Worm (Caenorhabditis elegans) whole organism, L3 larva: ENCODE measurements around the gene C34F11.2.

Source experiments
- R02D3.7 ChIP-seq: fragments of 150-350 bp; optimal IDR thresholded peaks from 2 replicates; lab custom pipeline; 2014; ENCODE audit warnings: missing biosample characterization, missing genetic modification characterization
- ZK546.5 ChIP-seq: sonication (generic microtip); optimal IDR thresholded peaks from 2 replicates; lab custom pipeline; 2017; ENCODE audit warnings: missing biosample characterization, missing genetic modification characterization
- aly-2 ChIP-seq: fragments of 150-350 bp; optimal IDR thresholded peaks from 2 replicates; lab custom pipeline; 2014; ENCODE audit warnings: missing biosample characterization, missing genetic modification characterization
- ama-1 ChIP-seq: fragments of 150-350 bp; optimal IDR thresholded peaks from 2 replicates; lab custom pipeline; 2018
- ceh-16 ChIP-seq: sonication (generic microtip); optimal IDR thresholded peaks from 2 replicates; lab custom pipeline; 2017; ENCODE audit warnings: missing biosample characterization, missing genetic modification characterization
- ceh-28 ChIP-seq: fragments of 150-350 bp; optimal IDR thresholded peaks from 2 replicates; lab custom pipeline; 2014; ENCODE audit warnings: missing biosample characterization, missing genetic modification reagents, missing genetic modification characterization
- ceh-82 ChIP-seq: fragments of 150-350 bp; optimal IDR thresholded peaks from 2 replicates; lab custom pipeline; 2014; ENCODE audit warnings: missing biosample characterization, missing genetic modification characterization
- ceh-9 ChIP-seq: sonication (generic microtip); optimal IDR thresholded peaks from 2 replicates; lab custom pipeline; 2018; ENCODE audit warnings: missing biosample characterization, missing genetic modification characterization
- daf-12 ChIP-seq: fragments of 150-350 bp; optimal IDR thresholded peaks from 2 replicates; lab custom pipeline; 2014; ENCODE audit warnings: missing biosample characterization, missing genetic modification reagents, missing genetic modification characterization
- egl-27 ChIP-seq: sonication (generic microtip); optimal IDR thresholded peaks from 4 replicates; lab custom pipeline; 2017; ENCODE audit warnings: missing biosample characterization, missing genetic modification reagents, missing genetic modification characterization
- egl-5 ChIP-seq: fragments of 150-350 bp; optimal IDR thresholded peaks from 2 replicates; lab custom pipeline; 2017; ENCODE audit warnings: missing biosample characterization, missing genetic modification reagents, missing genetic modification characterization, inconsistent platforms
- elt-1 ChIP-seq: fragments of 150-350 bp; optimal IDR thresholded peaks from 2 replicates; lab custom pipeline; 2014; ENCODE audit warnings: missing biosample characterization, missing genetic modification characterization
- elt-2 ChIP-seq: sonication (generic microtip); optimal IDR thresholded peaks from 2 replicates; lab custom pipeline; 2016; ENCODE audit warnings: missing genetic modification reagents, mild to moderate bottlenecking, missing genetic modification characterization, missing compliant biosample characterization
- eor-1 ChIP-seq, 2 experiments: fragments of 150-350 bp; optimal IDR thresholded peaks; 2 replicates each; lab custom pipeline; 2014 to 2018; ENCODE audit warnings: missing biosample characterization in 2 of 2, missing genetic modification characterization in 2 of 2
- fos-1 ChIP-seq: fragments of 150-350 bp; optimal IDR thresholded peaks from 2 replicates; lab custom pipeline; 2014; ENCODE audit warnings: missing biosample characterization, missing genetic modification characterization
- hmg-11 ChIP-seq: sonication (generic microtip); optimal IDR thresholded peaks from 2 replicates; lab custom pipeline; 2016; ENCODE audit warnings: missing genetic modification characterization, missing compliant biosample characterization
- lin-15B ChIP-seq: fragments of 150-350 bp; optimal IDR thresholded peaks from 2 replicates; lab custom pipeline; 2014; ENCODE audit warnings: missing biosample characterization, missing genetic modification characterization
- lsy-12 ChIP-seq: sonication (generic microtip); optimal IDR thresholded peaks from 2 replicates; lab custom pipeline; 2016; ENCODE audit warnings: mild to moderate bottlenecking, missing genetic modification characterization, missing compliant biosample characterization
- mdl-1 ChIP-seq: fragments of 150-350 bp; optimal IDR thresholded peaks from 2 replicates; lab custom pipeline; 2014; ENCODE audit warnings: missing biosample characterization, missing genetic modification characterization
- nfya-1 ChIP-seq: sonication (generic microtip); optimal IDR thresholded peaks from 2 replicates; lab custom pipeline; 2017; ENCODE audit warnings: missing genetic modification characterization, mild to moderate bottlenecking, missing compliant biosample characterization, antibody characterized with exemption, moderate library complexity; ENCODE audit not compliant: insufficient read depth
- nhr-11 ChIP-seq: fragments of 150-350 bp; optimal IDR thresholded peaks from 2 replicates; lab custom pipeline; 2014; ENCODE audit warnings: missing biosample characterization, missing genetic modification characterization
- nhr-12 ChIP-seq: fragments of 150-350 bp; optimal IDR thresholded peaks from 2 replicates; lab custom pipeline; 2014; ENCODE audit warnings: missing biosample characterization, missing genetic modification characterization
- nhr-23 ChIP-seq: fragments of 150-350 bp; optimal IDR thresholded peaks from 2 replicates; lab custom pipeline; 2014; ENCODE audit warnings: missing biosample characterization, missing genetic modification reagents, missing genetic modification characterization
- nhr-237 ChIP-seq: fragments of 150-350 bp; optimal IDR thresholded peaks from 2 replicates; lab custom pipeline; 2014; ENCODE audit warnings: missing biosample characterization, missing genetic modification characterization
- nhr-25 ChIP-seq: sonication (generic microtip); optimal IDR thresholded peaks from 2 replicates; lab custom pipeline; 2017; ENCODE audit warnings: missing biosample characterization, missing genetic modification characterization
- nhr-43 ChIP-seq: sonication (generic microtip); optimal IDR thresholded peaks from 2 replicates; lab custom pipeline; 2016; ENCODE audit warnings: mild to moderate bottlenecking, missing genetic modification characterization, missing compliant biosample characterization; ENCODE audit not compliant: poor library complexity, severe bottlenecking
- nhr-67 ChIP-seq: fragments of 150-350 bp; optimal IDR thresholded peaks from 2 replicates; lab custom pipeline; 2014; ENCODE audit warnings: missing biosample characterization, missing genetic modification characterization
- nhr-77 ChIP-seq: fragments of 150-350 bp; optimal IDR thresholded peaks from 2 replicates; lab custom pipeline; 2014; ENCODE audit warnings: missing biosample characterization, missing genetic modification characterization
- pha-4 ChIP-seq: fragments of 150-350 bp; optimal IDR thresholded peaks from 2 replicates; lab custom pipeline; 2014; ENCODE audit warnings: missing biosample characterization, missing genetic modification reagents, missing genetic modification characterization
- pqm-1 ChIP-seq: fragments of 150-350 bp; optimal IDR thresholded peaks from 2 replicates; lab custom pipeline; 2017; ENCODE audit warnings: missing biosample characterization, missing genetic modification characterization, inconsistent platforms
- skn-1 ChIP-seq: fragments of 150-350 bp; optimal IDR thresholded peaks from 2 replicates; lab custom pipeline; 2014; ENCODE audit warnings: missing biosample characterization, missing genetic modification characterization
- snpc-4 ChIP-seq: fragments of 150-350 bp; optimal IDR thresholded peaks from 2 replicates; lab custom pipeline; 2014; ENCODE audit warnings: missing biosample characterization, missing genetic modification characterization
- tbx-2 ChIP-seq: sonication (generic microtip); optimal IDR thresholded peaks from 2 replicates; lab custom pipeline; 2016; ENCODE audit warnings: mild to moderate bottlenecking, missing genetic modification characterization, missing compliant biosample characterization
- unc-39 ChIP-seq: sonication (generic microtip); optimal IDR thresholded peaks from 4 replicates; lab custom pipeline; 2017; ENCODE audit warnings: missing biosample characterization, missing genetic modification characterization
- unc-62 ChIP-seq: fragments of 150-350 bp; sonication (generic microtip); optimal IDR thresholded peaks from 4 replicates; lab custom pipeline; 2014; ENCODE audit warnings: missing biosample characterization, missing genetic modification reagents, missing genetic modification characterization
- zag-1 ChIP-seq: fragments of 150-350 bp; optimal IDR thresholded peaks from 2 replicates; lab custom pipeline; 2014; ENCODE audit warnings: missing biosample characterization, missing genetic modification characterization
- ztf-11 ChIP-seq: fragments of 150-350 bp; optimal IDR thresholded peaks from 2 replicates; lab custom pipeline; 2014; ENCODE audit warnings: missing biosample characterization, missing genetic modification characterization

C34F11.2 gene

DNA sequence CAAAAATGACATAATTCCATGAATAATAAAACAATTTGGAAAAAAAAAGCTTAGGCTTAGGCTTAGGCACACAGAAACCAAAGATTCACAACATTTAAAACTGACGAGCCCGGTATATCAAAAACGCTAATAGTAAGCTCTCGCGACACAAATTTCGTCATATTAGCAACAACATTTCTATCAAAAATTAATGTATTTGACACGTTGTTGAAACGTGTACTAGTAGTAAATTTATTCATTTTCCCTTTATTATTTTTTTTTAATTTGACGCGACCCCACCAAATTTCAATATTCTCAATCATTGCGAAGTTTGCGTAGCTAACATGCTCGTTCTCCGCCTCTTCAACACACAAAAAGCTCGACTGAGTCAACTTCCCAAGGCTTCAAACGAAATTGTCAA is at the start of gene C34F11.2:
C34F11.2 (plus strand) TSS at position 301 of the 400 bp plus-strand sequence.
- TF ChIP-seq nhr-25 (tag; lab: Kevin White, UChicago) (no peak), hmg-11 (tag; lab: Kevin White, UChicago) (no peak), ZK546.5 (tag; lab: Kevin White, UChicago) (no peak)

DNA sequence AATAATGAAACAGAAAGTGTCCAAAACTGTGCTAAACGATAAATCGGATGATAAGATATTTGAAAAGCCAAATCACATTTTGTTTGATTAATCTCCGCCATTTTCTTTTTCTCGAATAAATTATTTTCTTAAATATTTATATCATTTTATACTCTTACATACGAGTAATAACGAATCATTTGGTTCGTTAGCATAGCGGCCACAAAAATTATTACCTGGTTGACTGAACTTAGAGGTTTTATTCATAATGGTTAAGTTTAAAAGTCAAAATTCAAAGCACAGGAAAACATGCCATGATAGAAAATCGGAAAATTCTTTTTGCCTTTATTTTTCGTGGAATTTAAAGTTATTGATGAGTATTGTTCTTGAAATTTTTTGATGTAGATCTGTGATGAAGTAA is 48.8 kb upstream of the C34F11.2 start, which contains the start of gene srb-5:
srb-5 (minus strand) TSS at position 101 of the 400 bp plus-strand sequence.
- TF ChIP-seq skn-1 (tag; lab: Kevin White, UChicago) (no peak), nhr-237 (tag; lab: Kevin White, UChicago) (no peak), pha-4 (tag; lab: Kevin White, UChicago) (no peak), elt-1 (tag; lab: Kevin White, UChicago) (no peak), mdl-1 (tag; lab: Kevin White, UChicago) (no peak), nhr-11 (no peak), nhr-67 (no peak), elt-2 (tag; lab: Kevin White, UChicago) (no peak), nfya-1 (tag; lab: Kevin White, UChicago) (no peak), nhr-12 (no peak), unc-62 (GFP tag; lab: Kevin White, UChicago) (no peak), ceh-9 (tag; lab: Kevin White, UChicago) (no peak), tbx-2 (tag; lab: Kevin White, UChicago) (no peak), lin-15B (tag; lab: Kevin White, UChicago) (no peak), egl-27 (tag; lab: Kevin White, UChicago) (no peak)

DNA sequence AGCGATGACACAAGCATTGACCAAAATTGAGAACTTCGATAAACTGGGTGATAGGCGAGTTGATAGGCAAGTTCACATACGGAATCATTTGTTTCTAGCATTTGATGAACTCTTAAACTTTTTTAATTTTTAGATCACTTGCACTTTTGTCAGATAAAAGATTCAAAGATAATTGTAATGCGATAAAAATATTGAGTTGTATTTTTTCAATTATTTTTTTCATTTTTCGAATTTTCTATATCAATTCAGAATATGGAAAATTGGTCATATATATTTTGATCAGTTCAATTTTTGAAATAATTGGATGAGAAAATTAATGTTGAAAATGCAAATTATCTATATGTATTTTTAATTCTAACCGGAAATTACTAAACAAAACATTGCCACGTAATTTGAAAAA is 45.3 kb upstream of the C34F11.2 start, which contains the start of gene srb-3:
srb-3 (minus strand) TSS at position 101 of the 400 bp plus-strand sequence.
- no peak for TF ChIP-seq ceh-28 (tag; lab: Kevin White, UChicago)
- no peak for TF ChIP-seq egl-27 (tag; lab: Kevin White, UChicago)
- no peak for TF ChIP-seq pha-4 (tag; lab: Kevin White, UChicago)
- no peak for TF ChIP-seq lsy-12 (tag; lab: Kevin White, UChicago)
- TF ChIP-seq daf-12 (tag; lab: Kevin White, UChicago) = no peak
- no peak for TF ChIP-seq R02D3.7 (tag; lab: Kevin White, UChicago)
- TF ChIP-seq aly-2 (tag; lab: Kevin White, UChicago) = no peak
- TF ChIP-seq unc-39 (tag; lab: Kevin White, UChicago) = no peak
- TF ChIP-seq nhr-43 (tag; lab: Kevin White, UChicago) = no peak
- TF ChIP-seq snpc-4 (tag; lab: Kevin White, UChicago) = no peak
- TF ChIP-seq nhr-67 = no peak
- TF ChIP-seq skn-1 (tag; lab: Kevin White, UChicago) = no peak
- TF ChIP-seq nfya-1 (tag; lab: Kevin White, UChicago) = no peak
- no peak for TF ChIP-seq fos-1 (tag; lab: Kevin White, UChicago)
- TF ChIP-seq nhr-23 (tag; lab: Kevin White, UChicago) = no peak
- TF ChIP-seq ceh-82 = no peak
- no peak for TF ChIP-seq lin-15B (tag; lab: Kevin White, UChicago)
- TF ChIP-seq eor-1 (tag; optimal IDR thresholded peaks at IDR 0.05; lab: Kevin White, UChicago) = no peak
- TF ChIP-seq nhr-77 (tag; lab: Kevin White, UChicago) = no peak

DNA sequence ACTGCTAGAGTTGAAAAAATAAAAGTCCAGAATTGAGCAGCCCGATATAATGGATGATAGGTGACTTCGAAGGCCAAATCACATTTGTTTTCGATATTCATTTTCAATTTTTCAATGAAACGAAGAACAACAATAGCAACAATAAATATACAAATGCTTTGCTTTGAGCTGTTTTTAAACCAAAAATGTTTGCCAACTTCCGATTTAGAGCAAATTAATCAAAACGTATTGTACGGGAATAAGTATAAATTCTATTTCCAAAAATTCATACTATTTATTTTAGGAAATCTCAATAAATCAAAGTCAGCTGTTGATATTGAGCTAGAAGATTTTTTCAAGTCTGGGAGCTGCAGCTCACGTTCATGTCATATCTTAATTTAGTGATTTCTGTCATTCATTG is 41.1 kb upstream of the C34F11.2 start, which contains the start of gene srb-1:
srb-1 (minus strand) TSS at position 101 of the 400 bp plus-strand sequence.
- TF ChIP-seq snpc-4 (tag; lab: Kevin White, UChicago) (no peak), nhr-67 (no peak), ceh-9 (tag; lab: Kevin White, UChicago) (no peak), R02D3.7 (tag; lab: Kevin White, UChicago) (no peak), egl-27 (tag; lab: Kevin White, UChicago) (no peak), pqm-1 (tag; lab: Kevin White, UChicago) (no peak), unc-39 (tag; lab: Kevin White, UChicago) (no peak), ceh-28 (tag; lab: Kevin White, UChicago) (no peak)
- TF ChIP-seq, all 47 proteins: peak for 0

DNA sequence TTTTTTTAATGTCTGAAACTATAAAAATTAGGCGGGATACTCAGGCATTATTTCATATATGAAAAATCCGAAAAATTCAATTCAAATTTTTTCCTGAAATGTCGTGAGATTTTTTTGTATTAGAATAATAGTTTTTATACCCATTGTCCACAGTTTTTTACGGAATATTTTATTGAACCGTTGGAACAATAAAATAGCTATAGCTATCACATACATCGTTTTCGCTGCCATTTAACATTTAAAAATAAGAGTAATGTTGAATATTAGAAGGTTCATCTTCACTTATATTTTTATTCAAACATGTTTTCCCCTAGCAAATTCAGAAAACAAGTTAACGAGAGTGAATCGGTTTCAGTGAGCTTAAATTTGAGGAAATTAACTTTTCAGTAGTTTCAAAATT is 40.5 kb upstream of the C34F11.2 start, which contains the start of gene C27D6.15:
C27D6.15 (plus strand) TSS at position 301 of the 400 bp plus-strand sequence.
- TF ChIP-seq pqm-1 (tag; lab: Kevin White, UChicago) (no peak), fos-1 (tag; lab: Kevin White, UChicago) (no peak), eor-1 (tag; optimal IDR thresholded peaks at IDR 0.05; lab: Kevin White, UChicago) (no peak), ceh-16 (tag; lab: Kevin White, UChicago) (no peak), nhr-11 (no peak), zag-1 (tag; lab: Kevin White, UChicago) (no peak), ama-1 (no peak), egl-5 (tag; lab: Kevin White, UChicago) (no peak), ztf-11 (no peak), nhr-12 (no peak)
- TF ChIP-seq, all 47 proteins: peak for 0
